Worm (Caenorhabditis elegans) whole organism, late embryonic: ENCODE measurements around the gene osgn-1.

ENCODE experiments used
- C08G9.2 ChIP-seq: sonication (generic microtip); optimal IDR thresholded peaks from 2 replicates; lab custom pipeline; 2016; ENCODE audit warnings: mild to moderate bottlenecking, missing genetic modification characterization, moderate library complexity, missing compliant biosample characterization
- C38D4.7 ChIP-seq: fragments of 200-800 bp; sonication (Bioruptor generic); optimal IDR thresholded peaks from 2 replicates; lab custom pipeline; 2018; ENCODE audit warnings: mild to moderate bottlenecking, missing genetic modification characterization, moderate library complexity, missing compliant biosample characterization
- Y22D7AL.16 ChIP-seq: sonication (generic microtip); optimal IDR thresholded peaks from 2 replicates; lab custom pipeline; 2016; ENCODE audit warnings: missing genetic modification characterization, missing compliant biosample characterization
- ama-1 ChIP-seq: fragments of 150-350 bp; optimal IDR thresholded peaks from 2 replicates; lab custom pipeline; 2014
- ceh-19 ChIP-seq: fragments of 200-800 bp; sonication (Bioruptor generic); optimal IDR thresholded peaks from 2 replicates; lab custom pipeline; 2018; ENCODE audit warnings: mild to moderate bottlenecking, missing genetic modification characterization, missing compliant biosample characterization
- ceh-2 ChIP-seq: sonication (generic microtip); optimal IDR thresholded peaks from 2 replicates; lab custom pipeline; 2016; ENCODE audit warnings: missing genotype, missing genetic modification characterization, missing compliant biosample characterization
- ceh-22 ChIP-seq: sonication (generic microtip); optimal IDR thresholded peaks from 2 replicates; lab custom pipeline; 2017; ENCODE audit warnings: missing biosample characterization, missing genetic modification characterization
- ceh-31 ChIP-seq: sonication (generic microtip); optimal IDR thresholded peaks from 2 replicates; lab custom pipeline; 2016; ENCODE audit warnings: missing genetic modification characterization, missing compliant biosample characterization
- ceh-6 ChIP-seq: fragments of 200-800 bp; sonication (Bioruptor generic); optimal IDR thresholded peaks from 2 replicates; lab custom pipeline; 2018; ENCODE audit warnings: mild to moderate bottlenecking, missing genetic modification characterization, missing compliant biosample characterization
- ceh-9 ChIP-seq: sonication (generic microtip); optimal IDR thresholded peaks from 2 replicates; lab custom pipeline; 2016; ENCODE audit warnings: mild to moderate bottlenecking, missing genetic modification characterization, inconsistent platforms, missing compliant biosample characterization
- dmd-4 ChIP-seq: sonication (generic microtip); optimal IDR thresholded peaks from 2 replicates; lab custom pipeline; 2016; ENCODE audit warnings: borderline replicate concordance, missing genetic modification characterization, missing compliant biosample characterization
- dve-1 ChIP-seq: sonication (generic microtip); optimal IDR thresholded peaks from 2 replicates; lab custom pipeline; 2017; ENCODE audit warnings: antibody characterized with exemption, mild to moderate bottlenecking, missing genetic modification characterization, missing compliant biosample characterization
- elt-2 ChIP-seq: sonication (generic microtip); optimal IDR thresholded peaks from 2 replicates; lab custom pipeline; 2016; ENCODE audit warnings: missing genetic modification reagents, missing genetic modification characterization, missing compliant biosample characterization
- elt-4 ChIP-seq: sonication (generic microtip); optimal IDR thresholded peaks from 2 replicates; lab custom pipeline; 2016; ENCODE audit warnings: missing genetic modification characterization, missing compliant biosample characterization
- ets-4 ChIP-seq: sonication (generic microtip); optimal IDR thresholded peaks from 2 replicates; lab custom pipeline; 2016; ENCODE audit warnings: missing genetic modification characterization, missing compliant biosample characterization
- eyg-1 ChIP-seq: sonication (generic microtip); optimal IDR thresholded peaks from 2 replicates; lab custom pipeline; 2016; ENCODE audit warnings: missing genotype, missing genetic modification characterization, missing compliant biosample characterization
- hlh-13 ChIP-seq: fragments of 200-800 bp; sonication (Bioruptor generic); optimal IDR thresholded peaks from 2 replicates; lab custom pipeline; 2018; ENCODE audit warnings: mild to moderate bottlenecking, missing genetic modification characterization, missing compliant biosample characterization
- hlh-30 ChIP-seq: sonication (generic microtip); optimal IDR thresholded peaks from 2 replicates; lab custom pipeline; 2017; ENCODE audit warnings: antibody characterized with exemption, missing genetic modification characterization, missing compliant biosample characterization; ENCODE audit not compliant: insufficient read depth
- hlh-6 ChIP-seq: sonication (generic microtip); optimal IDR thresholded peaks from 2 replicates; lab custom pipeline; 2016; ENCODE audit warnings: missing genotype, missing genetic modification characterization, missing compliant biosample characterization
- nfya-1 ChIP-seq: sonication (generic microtip); optimal IDR thresholded peaks from 2 replicates; lab custom pipeline; 2017; ENCODE audit warnings: missing genetic modification characterization, mild to moderate bottlenecking, missing compliant biosample characterization, antibody characterized with exemption, moderate library complexity
- nhr-11 ChIP-seq: fragments of 150-350 bp; optimal IDR thresholded peaks from 2 replicates; lab custom pipeline; 2014; ENCODE audit warnings: missing biosample characterization, missing genetic modification characterization
- odd-2 ChIP-seq: sonication (generic microtip); optimal IDR thresholded peaks from 2 replicates; lab custom pipeline; 2017; ENCODE audit warnings: antibody characterized with exemption, mild to moderate bottlenecking, missing genetic modification characterization, missing compliant biosample characterization
- pag-3 ChIP-seq: sonication (generic microtip); optimal IDR thresholded peaks from 2 replicates; lab custom pipeline; 2016; ENCODE audit warnings: missing compliant biosample characterization, missing genetic modification characterization, borderline replicate concordance
- pat-9 ChIP-seq: fragments of 200-800 bp; sonication (Bioruptor generic); optimal IDR thresholded peaks from 2 replicates; lab custom pipeline; 2018; ENCODE audit warnings: mild to moderate bottlenecking, missing genetic modification characterization, moderate library complexity, missing compliant biosample characterization
- pha-4 ChIP-seq: fragments of 150-350 bp; optimal IDR thresholded peaks from 2 replicates; lab custom pipeline; 2018; ENCODE audit warnings: missing biosample characterization, missing genetic modification reagents, missing genetic modification characterization
- rnt-1 ChIP-seq: sonication (generic microtip); optimal IDR thresholded peaks from 2 replicates; lab custom pipeline; 2016; ENCODE audit warnings: missing genetic modification characterization, missing compliant biosample characterization
- sox-4 ChIP-seq: sonication (generic microtip); optimal IDR thresholded peaks from 2 replicates; lab custom pipeline; 2017; ENCODE audit warnings: mild to moderate bottlenecking, missing genetic modification characterization, inconsistent platforms, missing compliant biosample characterization
- tbx-2 ChIP-seq: sonication (generic microtip); optimal IDR thresholded peaks from 2 replicates; lab custom pipeline; 2016; ENCODE audit warnings: missing genetic modification characterization, missing compliant biosample characterization
- tbx-7 ChIP-seq: sonication (generic microtip); optimal IDR thresholded peaks from 2 replicates; lab custom pipeline; 2016; ENCODE audit warnings: missing genotype, missing genetic modification characterization, missing compliant biosample characterization
- unc-3 ChIP-seq, 2 experiments: fragments of 200-800 bp in 1 of 2; sonication (Bioruptor generic) in 1 of 2; sonication (generic microtip) in 1 of 2; conservative IDR thresholded peaks in 1 of 2; optimal IDR thresholded peaks in 1 of 2; 2 replicates each; pipeline versions ENCODE4 v1.3.6 to Lab custom; 2016 to 2022; ENCODE audit warnings: missing compliant biosample characterization in 2 of 2, missing genetic modification characterization in 2 of 2, missing genetic modification reagents in 1 of 2
- unc-42 ChIP-seq: sonication (generic microtip); optimal IDR thresholded peaks from 2 replicates; lab custom pipeline; 2016; ENCODE audit warnings: missing genotype, missing genetic modification characterization, missing compliant biosample characterization
- unc-86 ChIP-seq: sonication (generic microtip); optimal IDR thresholded peaks from 2 replicates; lab custom pipeline; 2016; ENCODE audit warnings: missing genetic modification characterization, missing compliant biosample characterization
- ztf-16 ChIP-seq: sonication (generic microtip); optimal IDR thresholded peaks from 2 replicates; lab custom pipeline; 2017; ENCODE audit warnings: missing genetic modification characterization, missing compliant biosample characterization

The osgn-1 gene

ce11 chrIV:4262993-4263392, 55.8 kb downstream of the osgn-1 start, which contains the start of gene col-33:
Gene col-33, plus strand, starts transcription at chrIV:4263293.
- no peak for TF ChIP-seq sox-4 (tag; lab: Kevin White, UChicago)
- no peak for TF ChIP-seq dve-1
- no peak for TF ChIP-seq Y22D7AL.16 (tag; lab: Kevin White, UChicago)
- TF ChIP-seq hlh-6 (tag; lab: Kevin White, UChicago), result no peak
- no peak for TF ChIP-seq ztf-16 (tag; lab: Kevin White, UChicago)
- TF ChIP-seq tbx-7 (tag; lab: Kevin White, UChicago), result no peak
- TF ChIP-seq elt-2 (tag; lab: Kevin White, UChicago), result no peak
- no peak for TF ChIP-seq rnt-1
- no peak for TF ChIP-seq ceh-31 (tag; lab: Kevin White, UChicago)
- no peak for TF ChIP-seq unc-3 (GFP tag; conservative IDR thresholded peaks at IDR 0.05; lab: Robert Waterston, UW)
- no peak for TF ChIP-seq unc-3 (tag; optimal IDR thresholded peaks at IDR 0.05; lab: Kevin White, UChicago)
- TF ChIP-seq eyg-1 (tag; lab: Kevin White, UChicago), result no peak
- no peak for TF ChIP-seq hlh-13 (GFP tag; lab: Kevin White, UChicago)
- no peak for TF ChIP-seq ama-1 (lab: Kevin White, UChicago)
- TF ChIP-seq ceh-22 (tag; lab: Kevin White, UChicago), result no peak
- TF ChIP-seq hlh-30 (tag; lab: Kevin White, UChicago), result no peak

ce11 chrIV:4264649-4265048, 57.5 kb downstream of the osgn-1 start:
- TF ChIP-seq pat-9 (tag; lab: Kevin White, UChicago), result no peak
- TF ChIP-seq C08G9.2 (tag; lab: Kevin White, UChicago), result peak; percentile 54
- no peak for TF ChIP-seq ets-4 (tag; lab: Kevin White, UChicago)
- peak; percentile 63 for TF ChIP-seq hlh-6 (tag; lab: Kevin White, UChicago)
- TF ChIP-seq elt-4, result peak; percentile 15
- peak; percentile 6 for TF ChIP-seq tbx-2 (tag; lab: Kevin White, UChicago)
- TF ChIP-seq, all 69 proteins: peak for 4

- no peak for TF ChIP-seq sox-4 (tag; lab: Kevin White, UChicago)
- TF ChIP-seq hlh-13 (GFP tag; lab: Kevin White, UChicago), result no peak
- no peak for TF ChIP-seq C38D4.7 (GFP tag; lab: Kevin White, UChicago)
- no peak for TF ChIP-seq C08G9.2 (tag; lab: Kevin White, UChicago)
- no peak for TF ChIP-seq pag-3 (tag; lab: Kevin White, UChicago)
- TF ChIP-seq unc-3 (GFP tag; conservative IDR thresholded peaks at IDR 0.05; lab: Robert Waterston, UW), result no peak
- no peak for TF ChIP-seq unc-3 (tag; optimal IDR thresholded peaks at IDR 0.05; lab: Kevin White, UChicago)
- TF ChIP-seq nfya-1 (tag; lab: Kevin White, UChicago), result no peak
- TF ChIP-seq unc-42, result no peak
- TF ChIP-seq tbx-2 (tag; lab: Kevin White, UChicago), result no peak
- no peak for TF ChIP-seq pat-9 (tag; lab: Kevin White, UChicago)
- TF ChIP-seq ceh-2 (tag; lab: Kevin White, UChicago), result no peak
- no peak for TF ChIP-seq odd-2 (tag; lab: Kevin White, UChicago)
- TF ChIP-seq dmd-4 (tag; lab: Kevin White, UChicago), result no peak
- TF ChIP-seq ceh-19 (GFP tag; lab: Kevin White, UChicago), result no peak
- no peak for TF ChIP-seq ceh-9
- TF ChIP-seq eyg-1 (tag; lab: Kevin White, UChicago), result no peak
- no peak for TF ChIP-seq pha-4 (tag; lab: Kevin White, UChicago)
Observed at ce11 chrIV:4265224-4265623, 58.0 kb downstream of the osgn-1 start, which contains the start of gene F36A4.5. Gene F36A4.5, plus strand, starts transcription at chrIV:4265524.

ce11 chrIV:4265951-4266350, 58.8 kb downstream of the osgn-1 start:
- TF ChIP-seq unc-86 (no peak), C38D4.7 (GFP tag; lab: Kevin White, UChicago) (no peak), ceh-6 (GFP tag; lab: Kevin White, UChicago) (no peak), nhr-11 (tag; lab: Kevin White, UChicago) (no peak), ceh-2 (tag; lab: Kevin White, UChicago) (no peak), ceh-19 (GFP tag; lab: Kevin White, UChicago) (no peak)
